Worm (Caenorhabditis elegans) whole organism, L3 larva: ENCODE results near the gene col-133.

Experiments used
- ZK546.5 ChIP-seq: sonication (generic microtip); optimal IDR thresholded peaks from 2 replicates; lab custom pipeline; 2017; ENCODE audit warnings: missing biosample characterization, missing genetic modification characterization
- nhr-11 ChIP-seq: fragments of 150-350 bp; optimal IDR thresholded peaks from 2 replicates; lab custom pipeline; 2014; ENCODE audit warnings: missing biosample characterization, missing genetic modification characterization
- nhr-23 ChIP-seq: fragments of 150-350 bp; optimal IDR thresholded peaks from 2 replicates; lab custom pipeline; 2014; ENCODE audit warnings: missing biosample characterization, missing genetic modification reagents, missing genetic modification characterization
- unc-39 ChIP-seq: sonication (generic microtip); optimal IDR thresholded peaks from 4 replicates; lab custom pipeline; 2017; ENCODE audit warnings: missing biosample characterization, missing genetic modification characterization

- no peak for TF ChIP-seq nhr-23 (tag; lab: Kevin White, UChicago)
- TF ChIP-seq unc-39 (tag; lab: Kevin White, UChicago) = no peak
- TF ChIP-seq nhr-11 (tag; lab: Kevin White, UChicago) = no peak
- no peak for TF ChIP-seq ZK546.5
Observed at ce11 chrIV:14119327-14119726, 20.2 kb upstream of the col-133 start.
